Fruit fly (Drosophila melanogaster) whole organism, embryonic: ENCODE measurements around the gene Sgp.

Experiments used
- Atf3 ChIP-seq: fragments of 200-800 bp; sonication (Bioruptor generic); optimal IDR thresholded peaks from 3 replicates; lab custom pipeline; 2016; ENCODE audit warnings: missing biosample characterization, missing genetic modification characterization
- B-H2 ChIP-seq: fragments of 200-800 bp; sonication (Bioruptor generic); optimal IDR thresholded peaks from 2 replicates; lab custom pipeline; 2018; ENCODE audit warnings: missing biosample characterization, mild to moderate bottlenecking, missing genetic modification characterization
- BEAF-32 ChIP-seq: fragments of 200-800 bp; sonication (Bioruptor generic); optimal IDR thresholded peaks from 3 replicates; lab custom pipeline; 2017; ENCODE audit warnings: missing biosample characterization, missing genetic modification characterization, mild to moderate bottlenecking, moderate library complexity, missing genetic modification reagents
- CG10543 ChIP-seq: fragments of 200-800 bp; sonication (Bioruptor generic); optimal IDR thresholded peaks from 3 replicates; lab custom pipeline; 2017; ENCODE audit warnings: missing biosample characterization, mild to moderate bottlenecking, missing genetic modification characterization, moderate library complexity
- CG11085 ChIP-seq: fragments of 200-800 bp; sonication (Bioruptor generic); IDR thresholded peaks from 2 replicates; pipeline ENCODE4 v1.3.6; 2022; ENCODE audit warnings: missing biosample characterization, missing genetic modification characterization
- CG11560 ChIP-seq: fragments of 200-800 bp; sonication (Bioruptor generic); IDR thresholded peaks from 3 replicates; pipeline ENCODE4 v1.3.6; 2022; ENCODE audit warnings: missing biosample characterization, missing genetic modification characterization
- CG14050 ChIP-seq: fragments of 200-800 bp; sonication (Bioruptor generic); IDR thresholded peaks from 3 replicates; pipeline ENCODE4 v1.3.6; 2022; ENCODE audit warnings: missing biosample characterization, missing genetic modification characterization
- CG14860 ChIP-seq: fragments of 200-800 bp; sonication (Bioruptor generic); IDR thresholded peaks from 3 replicates; pipeline ENCODE4 v1.3.6; 2022; ENCODE audit warnings: missing biosample characterization, missing genetic modification characterization; ENCODE audit not compliant: partially characterized antibody
- CG17361 ChIP-seq: fragments of 200-800 bp; sonication (Bioruptor generic); IDR thresholded peaks from 3 replicates; pipeline ENCODE4 v1.3.6; 2022; ENCODE audit warnings: missing biosample characterization, missing genetic modification characterization
- CG17612 ChIP-seq: fragments of 200-800 bp; sonication (Bioruptor generic); IDR thresholded peaks from 2 replicates; pipeline ENCODE4 v1.3.6; 2022; ENCODE audit warnings: missing biosample characterization, missing genetic modification characterization
- CG1792 ChIP-seq: fragments of 200-800 bp; sonication (Bioruptor generic); optimal IDR thresholded peaks from 2 replicates; lab custom pipeline; 2016; ENCODE audit warnings: missing biosample characterization, missing genetic modification characterization
- CG2712 ChIP-seq: fragments of 200-800 bp; optimal IDR thresholded peaks from 3 replicates; lab custom pipeline; 2019; ENCODE audit warnings: missing biosample characterization, mild to moderate bottlenecking, missing genetic modification characterization, moderate library complexity
- CG4282 ChIP-seq: fragments of 200-800 bp; sonication (Bioruptor generic); optimal IDR thresholded peaks from 2 replicates; lab custom pipeline; 2016; ENCODE audit warnings: missing biosample characterization, missing genetic modification characterization
- CG9932 ChIP-seq: fragments of 200-800 bp; sonication (Bioruptor generic); IDR thresholded peaks from 2 replicates; pipeline ENCODE4 v1.3.6; 2022; ENCODE audit warnings: missing biosample characterization, missing genetic modification characterization
- CoRest ChIP-seq: fragments of 200-800 bp; sonication (Bioruptor generic); optimal IDR thresholded peaks from 3 replicates; lab custom pipeline; 2018; ENCODE audit warnings: missing biosample characterization, mild to moderate bottlenecking, missing genetic modification characterization, moderate library complexity
- Dad ChIP-seq: fragments of 200-800 bp; sonication (Bioruptor generic); optimal IDR thresholded peaks from 3 replicates; lab custom pipeline; 2016; ENCODE audit warnings: missing biosample characterization, missing genetic modification characterization
- Deaf1 ChIP-seq: fragments of 200-800 bp; optimal IDR thresholded peaks from 3 replicates; lab custom pipeline; 2019; ENCODE audit warnings: missing biosample characterization, mild to moderate bottlenecking, missing genetic modification characterization, moderate library complexity
- Dek ChIP-seq: fragments of 200-800 bp; sonication (Bioruptor generic); optimal IDR thresholded peaks from 3 replicates; lab custom pipeline; 2019; ENCODE audit warnings: missing biosample characterization, mild to moderate bottlenecking, missing genetic modification characterization, moderate library complexity
- Dfd ChIP-seq, 2 experiments: fragments of >200 bp; optimal IDR thresholded peaks; 2 replicates each; lab custom pipeline; 2017; ENCODE audit warnings: missing biosample characterization in 2 of 2, missing genetic modification characterization in 2 of 2
- Ets65A ChIP-seq: fragments of 200-800 bp; sonication (Bioruptor generic); peaks from one replicate; lab custom pipeline; 2016; ENCODE audit warnings: missing biosample characterization, missing genetic modification characterization
- Hr39 ChIP-seq: fragments of >200 bp; optimal IDR thresholded peaks from 2 replicates; lab custom pipeline; 2017
- Mad ChIP-seq: fragments of 200-800 bp; sonication (Bioruptor generic); optimal IDR thresholded peaks from 2 replicates; lab custom pipeline; 2016; ENCODE audit warnings: missing biosample characterization, missing genetic modification characterization
- Oaz ChIP-seq: fragments of 200-800 bp; sonication (Bioruptor generic); IDR thresholded peaks from 2 replicates; pipeline ENCODE4 v1.3.6; 2022; ENCODE audit warnings: missing biosample characterization, missing genetic modification characterization
- Side ChIP-seq: fragments of 200-800 bp; sonication (Bioruptor generic); optimal IDR thresholded peaks from 2 replicates; lab custom pipeline; 2016; ENCODE audit warnings: missing biosample characterization, missing genetic modification characterization
- Sox102F ChIP-seq: fragments of 200-800 bp; sonication (Bioruptor generic); optimal IDR thresholded peaks from 2 replicates; lab custom pipeline; 2018; ENCODE audit warnings: missing biosample characterization, mild to moderate bottlenecking, missing genetic modification characterization, moderate library complexity
- al ChIP-seq: fragments of 200-800 bp; sonication (Bioruptor generic); IDR thresholded peaks from 2 replicates; pipeline ENCODE4 v1.3.6; 2022; ENCODE audit warnings: missing biosample characterization, missing genetic modification characterization
- aop ChIP-seq: fragments of 200-800 bp; sonication (Bioruptor generic); IDR thresholded peaks from 2 replicates; pipeline ENCODE4 v1.3.6; 2022; ENCODE audit warnings: missing biosample characterization, missing genetic modification characterization
- ash1 ChIP-seq: fragments of 200-800 bp; sonication (Bioruptor generic); optimal IDR thresholded peaks from 2 replicates; lab custom pipeline; 2018; ENCODE audit warnings: missing biosample characterization, mild to moderate bottlenecking, missing genetic modification characterization
- chn ChIP-seq: fragments of 200-800 bp; sonication (Bioruptor generic); optimal IDR thresholded peaks from 2 replicates; lab custom pipeline; 2016; ENCODE audit warnings: missing biosample characterization, missing genetic modification characterization
- en ChIP-seq: fragments of 200-800 bp; sonication (Bioruptor generic); optimal IDR thresholded peaks from 2 replicates; lab custom pipeline; 2016; ENCODE audit warnings: missing biosample characterization, missing genetic modification characterization
- ewg ChIP-seq: fragments of 200-800 bp; sonication (Bioruptor generic); optimal IDR thresholded peaks from 3 replicates; lab custom pipeline; 2017; ENCODE audit warnings: mild to moderate bottlenecking, missing biosample characterization, missing genetic modification reagents, missing genetic modification characterization
- grn ChIP-seq: fragments of 200-800 bp; sonication (Bioruptor generic); optimal IDR thresholded peaks from 3 replicates; lab custom pipeline; 2017; ENCODE audit warnings: missing biosample characterization, missing genetic modification characterization
- ind ChIP-seq: fragments of 200-800 bp; sonication (Bioruptor generic); optimal IDR thresholded peaks from 3 replicates; lab custom pipeline; 2016; ENCODE audit warnings: missing biosample characterization, missing genetic modification characterization
- jigr1 ChIP-seq: fragments of 200-800 bp; sonication (Bioruptor generic); IDR thresholded peaks from 3 replicates; pipeline ENCODE4 v1.3.6; 2022; ENCODE audit warnings: missing biosample characterization, missing genetic modification characterization
- kni ChIP-seq: fragments of 200-800 bp; sonication (Bioruptor generic); optimal IDR thresholded peaks from 3 replicates; lab custom pipeline; 2017; ENCODE audit warnings: mild to moderate bottlenecking, missing biosample characterization, missing genetic modification reagents, missing genetic modification characterization
- maf-S ChIP-seq: fragments of 200-800 bp; sonication (Bioruptor generic); optimal IDR thresholded peaks from 2 replicates; lab custom pipeline; 2016; ENCODE audit warnings: missing biosample characterization, missing genetic modification characterization
- odd ChIP-seq: fragments of 200-800 bp; sonication (Bioruptor generic); optimal IDR thresholded peaks from 2 replicates; lab custom pipeline; 2017; ENCODE audit warnings: missing biosample characterization, mild to moderate bottlenecking, missing genetic modification characterization
- p53 ChIP-seq: fragments of 200-800 bp; sonication (Bioruptor generic); optimal IDR thresholded peaks from 2 replicates; lab custom pipeline; 2016; ENCODE audit warnings: missing biosample characterization, missing genetic modification characterization
- pan ChIP-seq, 4 experiments: fragments of >200 bp in 3 of 4; fragments of 200-800 bp in 1 of 4; sonication (Bioruptor generic) in 1 of 4; optimal IDR thresholded peaks in 3 of 4; IDR thresholded peaks in 1 of 4; 2 replicates each; pipeline versions ENCODE4 v1.3.6 to Lab custom; 2017 to 2022; ENCODE audit warnings: missing biosample characterization in 2 of 4, missing genetic modification characterization in 2 of 4, mixed read lengths in 1 of 4
- rib ChIP-seq: fragments of 200-800 bp; sonication (Bioruptor generic); IDR thresholded peaks from 2 replicates; pipeline ENCODE4 v1.3.6; 2022; ENCODE audit warnings: missing biosample characterization, missing genetic modification characterization
- salm ChIP-seq: fragments of 200-800 bp; sonication (Bioruptor generic); optimal IDR thresholded peaks from 2 replicates; lab custom pipeline; 2018; ENCODE audit warnings: missing biosample characterization, mild to moderate bottlenecking, missing genetic modification characterization
- sc ChIP-seq, 3 experiments: fragments of >200 bp in 2 of 3; fragments of 200-800 bp in 1 of 3; sonication (Bioruptor generic) in 1 of 3; optimal IDR thresholded peaks; 2 replicates in 2 of 3; 3 replicates in 1 of 3; lab custom pipeline; 2017; ENCODE audit warnings: mild to moderate bottlenecking in 1 of 3, missing biosample characterization in 1 of 3, missing genetic modification characterization in 1 of 3, missing genetic modification reagents in 1 of 3
- sens-2 ChIP-seq: fragments of 200-800 bp; sonication (Bioruptor generic); IDR thresholded peaks from 2 replicates; pipeline ENCODE4 v1.3.6; 2022; ENCODE audit warnings: missing biosample characterization, missing genetic modification characterization
- sima ChIP-seq: fragments of 200-800 bp; sonication (Bioruptor generic); optimal IDR thresholded peaks from 2 replicates; lab custom pipeline; 2016; ENCODE audit warnings: missing biosample characterization, missing genetic modification characterization
- slp2 ChIP-seq: fragments of 200-800 bp; sonication (Bioruptor generic); optimal IDR thresholded peaks from 2 replicates; lab custom pipeline; 2016; ENCODE audit warnings: missing biosample characterization, missing genetic modification characterization
- tgo ChIP-seq: fragments of 200-800 bp; sonication (Bioruptor generic); IDR thresholded peaks from 3 replicates; pipeline ENCODE4 v1.3.6; 2022; ENCODE audit warnings: missing biosample characterization, missing genetic modification characterization
- tll ChIP-seq, 2 experiments: fragments of 200-800 bp in 1 of 2; fragments of >200 bp in 1 of 2; sonication (Bioruptor generic) in 1 of 2; optimal IDR thresholded peaks; 2 replicates each; lab custom pipeline; 2017 to 2019; ENCODE audit warnings: missing biosample characterization in 2 of 2, missing genetic modification characterization in 2 of 2, mild to moderate bottlenecking in 1 of 2, moderate library complexity in 1 of 2
- wdn ChIP-seq: fragments of 200-800 bp; sonication (Bioruptor generic); IDR thresholded peaks from 2 replicates; pipeline ENCODE4 v1.3.6; 2022; ENCODE audit warnings: missing biosample characterization, missing genetic modification characterization
- zen2 ChIP-seq: fragments of 200-800 bp; sonication (Bioruptor generic); IDR thresholded peaks from 3 replicates; pipeline ENCODE4 v1.3.6; 2022; ENCODE audit warnings: missing biosample characterization, missing genetic modification characterization; ENCODE audit not compliant: partially characterized antibody

The Sgp gene

DNA sequence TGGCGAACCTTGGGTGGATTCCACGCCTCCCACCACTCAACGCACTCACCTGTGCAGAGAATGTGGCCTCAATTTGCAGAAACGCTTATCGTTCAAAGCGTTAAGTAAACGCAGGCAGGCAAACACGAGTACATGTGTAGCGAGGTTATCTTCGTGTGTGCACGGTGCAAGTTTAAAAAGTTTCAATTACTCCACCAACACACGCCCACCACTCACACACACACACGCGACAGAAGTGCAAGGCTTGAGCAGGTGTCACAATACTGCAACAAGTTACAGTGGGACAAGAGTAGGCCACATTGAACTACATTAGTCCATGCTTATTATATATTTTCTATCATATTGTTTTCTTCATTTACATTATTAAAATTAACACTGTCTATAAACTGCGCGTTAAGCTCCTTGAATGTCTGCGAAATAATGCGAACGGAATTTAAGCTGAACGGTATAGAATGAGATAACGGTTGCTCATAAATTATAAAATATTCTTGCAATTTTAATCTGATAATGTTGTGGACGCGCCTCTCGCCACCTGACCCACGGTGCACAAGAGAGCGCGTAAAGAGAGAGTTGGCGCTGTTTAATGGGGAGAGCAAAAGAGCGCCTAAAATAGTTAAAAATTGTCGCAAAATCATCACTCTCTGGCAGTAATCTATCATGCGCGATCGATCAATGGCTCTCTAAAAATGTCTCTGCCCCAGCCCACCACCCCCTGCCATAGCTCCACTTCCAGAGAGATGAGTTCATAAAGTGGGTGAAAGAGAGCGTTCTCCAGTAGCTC is 15.2 kb downstream of the Sgp start (continued):
- TF ChIP-seq zen2 (GFP tag; lab: Robert Waterston, UW) (no peak; the same call in 2 of the 3 replicates), wdn (GFP tag; lab: Robert Waterston, UW) (no peak; the same call in 1 of the 2 replicates), jigr1 (GFP tag; lab: Robert Waterston, UW) (peak; percentile 97), Dfd (GFP tag; optimal IDR thresholded peaks at IDR 0.05; lab: Kevin White, UChicago) (no peak), kni (GFP tag; lab: Kevin White, UChicago) (peak; percentile 97), Dad (GFP tag; lab: Kevin White, UChicago) (peak; percentile 76), Hr39 (lab: Kevin White, UChicago) (no peak), en (peak; percentile 81), CG11560 (tag; lab: Robert Waterston, UW) (peak; percentile 84), CoRest (tag; lab: Kevin White, UChicago) (peak; percentile 97), tgo (GFP tag; lab: Robert Waterston, UW) (peak; percentile 94), salm (peak; percentile 96), CG17361 (peak; percentile 79), pan (optimal IDR thresholded peaks at IDR 0.05; lab: Kevin White, UChicago) (no peak), pan (GFP tag; optimal IDR thresholded peaks at IDR 0.05 in 1 of 2, IDR thresholded peaks at IDR 0.05 in 1 of 2) (peak in 1 of 2 experiments; percentile 96), chn (GFP tag; lab: Kevin White, UChicago) (peak; percentile 92), odd (peak; percentile 91), al (GFP tag; lab: Robert Waterston, UW) (peak; percentile 65), sc (optimal IDR thresholded peaks at IDR 0.05; lab: Kevin White, UChicago) (no peak), sc (GFP tag; optimal IDR thresholded peaks at IDR 0.05; lab: Kevin White, UChicago) (peak; percentile 97), Deaf1 (tag; lab: Kevin White, UChicago) (peak; percentile 71), CG4282 (GFP tag; lab: Kevin White, UChicago) (peak; percentile 71), CG1792 (GFP tag; lab: Kevin White, UChicago) (peak; percentile 40), CG14050 (GFP tag; lab: Robert Waterston, UW) (peak; percentile 95), tll (GFP tag; optimal IDR thresholded peaks at IDR 0.05; lab: Kevin White, UChicago) (no peak), ewg (peak; percentile 95), slp2 (GFP tag; lab: Kevin White, UChicago) (peak; percentile 86), CG11085 (GFP tag; lab: Robert Waterston, UW) (peak; percentile 68), sima (GFP tag; lab: Kevin White, UChicago) (peak; percentile 7), Side (peak; percentile 70), rib (GFP tag; lab: Robert Waterston, UW) (peak; percentile 25; the same call in 1 of the 2 replicates), Ets65A (peak; percentile 98), ash1 (GFP tag; lab: Kevin White, UChicago) (no peak), CG9932 (GFP tag; lab: Robert Waterston, UW) (peak; percentile 61), grn (peak; percentile 95), maf-S (peak; percentile 84), Mad (GFP tag; lab: Kevin White, UChicago) (peak; percentile 93), B-H2 (GFP tag; lab: Kevin White, UChicago) (peak; percentile 66), Oaz (GFP tag; lab: Robert Waterston, UW) (peak; percentile 90), CG14860 (peak; percentile 72), BEAF-32 (GFP tag; lab: Kevin White, UChicago) (no peak), Dek (tag; lab: Kevin White, UChicago) (peak; percentile 92), aop (GFP tag; lab: Robert Waterston, UW) (peak; percentile 91), CG2712 (tag; lab: Kevin White, UChicago) (peak; percentile 98), CG17612 (GFP tag; lab: Robert Waterston, UW) (peak; percentile 71), ind (GFP tag; lab: Kevin White, UChicago) (peak; percentile 93), Sox102F (GFP tag; lab: Kevin White, UChicago) (peak; percentile 99), Atf3 (peak; percentile 84), CG10543 (peak; percentile 74), p53 (GFP tag; lab: Kevin White, UChicago) (peak; percentile 57), sens-2 (GFP tag; lab: Robert Waterston, UW) (peak; percentile 88)
